Fruit fly (Drosophila melanogaster): ENCODE measurements around the gene CG12065.
A peak's percentile ranks its signal among the peaks of the same experiment; 100 is the strongest.

dm6 chrX:8538993-8539392 lies 35.1 kb upstream of the CG12065 start:
- TF ChIP-seq CG17806 (tag; optimal IDR thresholded peaks at IDR 0.05) (peak; percentile 31), EcR (GFP tag; optimal IDR thresholded peaks at IDR 0.05) (no peak), CG10348 (GFP tag; IDR thresholded peaks at IDR 0.05) (no peak), fd96Ca (GFP tag; IDR thresholded peaks at IDR 0.05) (no peak), CG4496 (GFP tag; IDR thresholded peaks at IDR 0.05) (peak; percentile 50; the same call in 1 of the 3 replicates), D1 (tag; optimal IDR thresholded peaks at IDR 0.05) (no peak), Ets98B (GFP tag; IDR thresholded peaks at IDR 0.05) (peak; percentile 60), CG32121 (GFP tag; IDR thresholded peaks at IDR 0.05) (peak; percentile 57)
